Worm (Caenorhabditis elegans): ENCODE data around the gene Y40B10B.1.

Gene Y40B10B.1

ce11 chrV:1925487-1925886 is 35.9 kb downstream of the Y40B10B.1 start, which contains the start of gene T06A1.1:
Gene T06A1.1 (minus strand): TSS chrV:1925587.
- TF ChIP-seq dmd-9 (GFP tag; IDR thresholded peaks at IDR 0.05): no peak
- no peak for TF ChIP-seq daf-19 (GFP tag; conservative IDR thresholded peaks at IDR 0.05)

ce11 chrV:1921321-1921720 is 40.0 kb downstream of the Y40B10B.1 start, which contains the start of gene gst-37:
Gene gst-37 (plus strand): TSS chrV:1921621.
- TF ChIP-seq nhr-76 (tag; optimal IDR thresholded peaks at IDR 0.05): no peak
- TF ChIP-seq ctbp-1 (GFP tag; IDR thresholded peaks at IDR 0.05): no peak
- TF ChIP-seq zip-2 (tag; optimal IDR thresholded peaks at IDR 0.05): no peak
- no peak for TF ChIP-seq egl-43 (GFP tag; IDR thresholded peaks at IDR 0.05)
- no peak for TF ChIP-seq ztf-11 (tag; optimal IDR thresholded peaks at IDR 0.05)
- TF ChIP-seq Y5F2A.4 (GFP tag; optimal IDR thresholded peaks at IDR 0.05): no peak
- TF ChIP-seq unc-62 (GFP tag; optimal IDR thresholded peaks at IDR 0.05 in 1 of 2): no peak
- no peak for TF ChIP-seq unc-62 (tag; optimal IDR thresholded peaks at IDR 0.05)
- no peak for TF ChIP-seq snpc-1.2 (GFP tag; IDR thresholded peaks at IDR 0.05)
- TF ChIP-seq ZK337.2 (GFP tag; IDR thresholded peaks at IDR 0.05): no peak
- no peak for TF ChIP-seq attf-4 (tag; optimal IDR thresholded peaks at IDR 0.05)
- TF ChIP-seq nhr-48 (tag; optimal IDR thresholded peaks at IDR 0.05): no peak
- TF ChIP-seq lin-38 (GFP tag; IDR thresholded peaks at IDR 0.05): no peak
- TF ChIP-seq mes-2 (tag; optimal IDR thresholded peaks at IDR 0.05; ENCODE audit: poor library complexity, severe bottlenecking): no peak

ce11 chrV:1920105-1920504 is 41.2 kb downstream of the Y40B10B.1 start, which contains the start of gene Y32G9A.12:
Gene Y32G9A.12 (minus strand): TSS chrV:1920205.
- TF ChIP-seq hlh-11 (tag; optimal IDR thresholded peaks at IDR 0.05): no peak
- no peak for TF ChIP-seq ceh-28 (tag; optimal IDR thresholded peaks at IDR 0.05)
- TF ChIP-seq nhr-111 (GFP tag; optimal IDR thresholded peaks at IDR 0.05): no peak
- TF ChIP-seq F49E8.2 (tag; optimal IDR thresholded peaks at IDR 0.05; ENCODE audit: borderline replicate concordance): no peak
- no peak for TF ChIP-seq dmd-9 (GFP tag; IDR thresholded peaks at IDR 0.05)
- TF ChIP-seq lin-13 (GFP tag; optimal IDR thresholded peaks at IDR 0.05): no peak
- TF ChIP-seq fos-1 (tag; optimal IDR thresholded peaks at IDR 0.05): no peak
- TF ChIP-seq zip-11 (GFP tag; IDR thresholded peaks at IDR 0.05): no peak
- no peak for TF ChIP-seq Y48G9A.11 (GFP tag; IDR thresholded peaks at IDR 0.05)
- TF ChIP-seq mdt-29 (GFP tag; IDR thresholded peaks at IDR 0.05): no peak
- no peak for TF ChIP-seq lim-7 (GFP tag; IDR thresholded peaks at IDR 0.05)
- no peak for TF ChIP-seq ceh-82 (tag; optimal IDR thresholded peaks at IDR 0.05)
- TF ChIP-seq ZK546.5 (tag; optimal IDR thresholded peaks at IDR 0.05): no peak
- no peak for TF ChIP-seq nhr-41 (GFP tag; IDR thresholded peaks at IDR 0.05)

- peak; percentile 52 for TF ChIP-seq nhr-28 (tag; optimal IDR thresholded peaks at IDR 0.05)
- no peak for TF ChIP-seq tra-1 (GFP tag; IDR thresholded peaks at IDR 0.05)
- peak; percentile 34 for TF ChIP-seq dpl-1 (GFP tag; optimal IDR thresholded peaks at IDR 0.05)
- peak; percentile 15 for TF ChIP-seq hlh-30 (tag; optimal IDR thresholded peaks at IDR 0.05; ENCODE audit: insufficient read depth)
- peak; percentile 89 for TF ChIP-seq aha-1 (tag)
- TF ChIP-seq snpc-4 (tag; optimal IDR thresholded peaks at IDR 0.05): no peak
- TF ChIP-seq lin-38 (GFP tag; IDR thresholded peaks at IDR 0.05): peak; percentile 94
- no peak for TF ChIP-seq set-16 (GFP tag; IDR thresholded peaks at IDR 0.05)
- TF ChIP-seq unc-130 (GFP tag; optimal IDR thresholded peaks at IDR 0.05): no peak
- TF ChIP-seq zag-1 (tag; optimal IDR thresholded peaks at IDR 0.05): no peak
- TF ChIP-seq nhr-11 (tag; optimal IDR thresholded peaks at IDR 0.05): no peak
- peak; percentile 42 for TF ChIP-seq F49E8.2 (tag; optimal IDR thresholded peaks at IDR 0.05; ENCODE audit: borderline replicate concordance)
- no peak for TF ChIP-seq rbr-2 (tag; optimal IDR thresholded peaks at IDR 0.05)
Measured at ce11 chrV:1918030-1918559, 43.3 kb downstream of the Y40B10B.1 start, which contains the start of gene Y32G9A.2. Gene Y32G9A.2 (plus strand): TSS chrV:1918509.

Measured in whole organism, L4 larva.